Fruit fly (Drosophila melanogaster) whole organism: ENCODE results near the gene PMCA.
"Not testable (repeated sequence)": the region's sequence is repeated elsewhere in the genome, so short reads cannot be mapped to it uniquely, and the experiment has no call there.

Source experiments
- CG8478 ChIP-seq: fragments of >200 bp; optimal IDR thresholded peaks from 2 replicates; lab custom pipeline; 2018; ENCODE audit warnings: inconsistent platforms
- Dll ChIP-seq: fragments of >200 bp; optimal IDR thresholded peaks from 2 replicates; lab custom pipeline; 2017
- EcR ChIP-seq, 2 experiments: fragments of >200 bp; optimal IDR thresholded peaks; 2 replicates each; lab custom pipeline; 2017; ENCODE audit warnings: missing biosample characterization in 2 of 2, missing genetic modification characterization in 2 of 2, missing genetic modification reagents in 2 of 2
- pan ChIP-seq: fragments of >200 bp; optimal IDR thresholded peaks from 2 replicates; lab custom pipeline; 2017
- psq ChIP-seq: fragments of >200 bp; optimal IDR thresholded peaks from 2 replicates; lab custom pipeline; 2017
- usp ChIP-seq: fragments of >200 bp; optimal IDR thresholded peaks from 2 replicates; lab custom pipeline; 2017; ENCODE audit warnings: missing biosample characterization, missing genetic modification characterization, mixed read lengths

PMCA gene

DNA sequence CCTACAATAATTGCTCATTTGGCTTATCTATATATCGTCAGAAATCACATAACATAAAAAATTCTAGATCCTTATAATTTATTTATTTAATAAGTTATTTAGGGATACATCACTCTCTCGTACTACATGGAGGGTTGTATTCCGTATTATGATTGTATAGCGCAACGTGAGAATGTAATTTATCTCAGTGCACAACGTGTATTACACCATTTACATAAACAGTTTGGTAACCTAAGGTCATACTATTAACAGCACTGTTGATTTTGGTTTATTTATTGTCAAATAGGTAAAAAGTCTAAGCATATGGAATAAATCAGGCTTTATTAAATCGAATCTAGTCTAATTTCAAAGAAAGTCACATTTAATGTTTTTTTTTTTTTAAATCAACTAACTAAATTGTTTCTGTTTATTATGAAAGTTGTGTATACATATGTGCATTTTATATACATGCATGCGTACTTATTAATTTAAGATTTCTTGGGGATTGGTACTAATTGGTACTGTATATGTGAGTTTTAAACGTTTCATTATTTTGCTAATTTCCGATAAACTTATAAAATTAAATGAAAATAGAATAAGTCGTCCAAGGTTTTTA, 43.9 kb downstream of the PMCA start, which contains the start of gene Rnf11:
TSS of gene Rnf11 (plus strand) at position 252 of the 595 bp plus-strand sequence.
- no peak for TF ChIP-seq CG8478
- TF ChIP-seq pan (lab: Kevin White, UChicago): no peak
- TF ChIP-seq EcR (GFP tag; optimal IDR thresholded peaks at IDR 0.05; lab: Kevin White, UChicago): no peak
- TF ChIP-seq Dll (lab: Kevin White, UChicago): no peak
- no peak for TF ChIP-seq psq
- TF ChIP-seq usp (GFP tag; lab: Kevin White, UChicago): no peak

DNA sequence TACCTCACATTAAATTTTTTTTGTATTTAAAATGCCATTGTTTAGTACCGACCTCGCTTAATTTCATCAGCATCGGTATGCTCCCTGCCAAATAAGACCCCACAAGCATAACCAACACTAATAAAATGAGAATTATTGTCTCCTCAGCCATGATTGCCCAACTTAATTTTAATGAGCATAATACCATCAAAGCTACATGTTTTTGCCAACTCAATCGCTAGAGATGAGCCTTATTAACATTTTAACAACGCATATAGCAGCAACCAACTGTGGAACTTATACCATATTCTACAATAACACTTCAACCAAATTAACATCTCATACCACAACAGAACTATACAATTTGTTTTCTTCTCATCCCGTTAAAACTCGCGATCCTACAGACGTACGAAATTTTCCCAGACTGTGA, 45.0 kb downstream of the PMCA start, which contains the start of gene Zip102B:
TSS of gene Zip102B (minus strand) at position 392 of the 409 bp plus-strand sequence.
- TF ChIP-seq Dll (lab: Kevin White, UChicago) (no peak), EcR (GFP tag; optimal IDR thresholded peaks at IDR 0.05; lab: Kevin White, UChicago) (no peak), CG8478 (no peak), usp (GFP tag; lab: Kevin White, UChicago) (no peak), pan (lab: Kevin White, UChicago) (no peak), psq (no peak)

DNA sequence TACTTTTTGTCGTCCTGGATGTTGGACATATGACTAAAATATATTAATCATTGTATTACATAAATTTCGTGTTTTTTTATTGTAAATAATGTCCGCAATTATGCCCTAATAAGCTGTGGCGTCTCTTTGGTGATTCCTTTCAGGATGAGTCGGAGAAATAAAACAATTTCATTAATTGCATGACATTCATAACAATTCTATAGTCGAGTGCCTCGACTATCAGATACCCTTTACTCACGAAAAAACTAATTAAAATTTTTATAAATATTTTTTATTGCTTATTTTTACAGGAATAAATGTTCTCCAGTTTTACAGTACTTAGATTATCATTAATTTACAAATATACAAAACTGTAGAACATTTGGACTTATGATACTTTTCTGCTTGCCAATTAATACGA, 48.0 kb downstream of the PMCA start:
- no peak for TF ChIP-seq usp (GFP tag; lab: Kevin White, UChicago)
- TF ChIP-seq psq: no peak
- TF ChIP-seq EcR (GFP tag; optimal IDR thresholded peaks at IDR 0.05; lab: Kevin White, UChicago): no peak
- no peak for TF ChIP-seq Dll (lab: Kevin White, UChicago)
- TF ChIP-seq pan (lab: Kevin White, UChicago): no peak
- TF ChIP-seq CG8478: no peak

DNA sequence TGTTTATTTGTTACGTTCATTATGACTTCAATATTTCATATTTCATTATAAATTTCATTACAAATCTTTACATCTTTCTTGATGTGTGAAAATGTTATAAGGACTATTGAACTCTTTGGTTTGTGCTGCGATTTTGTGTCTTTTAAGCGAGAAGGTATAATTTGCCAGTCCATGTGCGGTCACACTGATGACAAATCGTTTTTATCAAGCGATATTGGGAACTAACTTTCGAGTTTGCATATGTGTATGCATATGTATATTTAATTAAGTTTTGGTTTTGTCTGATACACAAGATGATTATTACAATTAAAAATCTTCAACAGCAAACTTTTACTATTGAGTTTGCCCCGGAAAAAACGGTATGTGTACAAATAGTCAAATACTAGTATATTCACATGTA, 50.8 kb downstream of the PMCA start, which contains the start of gene Rad23:
TSS of gene Rad23 (plus strand) at position 163 of the 400 bp plus-strand sequence.
- TF ChIP-seq CG8478 (no peak), EcR (GFP tag; optimal IDR thresholded peaks at IDR 0.05; lab: Kevin White, UChicago) (no peak), pan (lab: Kevin White, UChicago) (no peak), Dll (lab: Kevin White, UChicago) (no peak), usp (GFP tag; lab: Kevin White, UChicago) (no peak), psq (no peak)

DNA sequence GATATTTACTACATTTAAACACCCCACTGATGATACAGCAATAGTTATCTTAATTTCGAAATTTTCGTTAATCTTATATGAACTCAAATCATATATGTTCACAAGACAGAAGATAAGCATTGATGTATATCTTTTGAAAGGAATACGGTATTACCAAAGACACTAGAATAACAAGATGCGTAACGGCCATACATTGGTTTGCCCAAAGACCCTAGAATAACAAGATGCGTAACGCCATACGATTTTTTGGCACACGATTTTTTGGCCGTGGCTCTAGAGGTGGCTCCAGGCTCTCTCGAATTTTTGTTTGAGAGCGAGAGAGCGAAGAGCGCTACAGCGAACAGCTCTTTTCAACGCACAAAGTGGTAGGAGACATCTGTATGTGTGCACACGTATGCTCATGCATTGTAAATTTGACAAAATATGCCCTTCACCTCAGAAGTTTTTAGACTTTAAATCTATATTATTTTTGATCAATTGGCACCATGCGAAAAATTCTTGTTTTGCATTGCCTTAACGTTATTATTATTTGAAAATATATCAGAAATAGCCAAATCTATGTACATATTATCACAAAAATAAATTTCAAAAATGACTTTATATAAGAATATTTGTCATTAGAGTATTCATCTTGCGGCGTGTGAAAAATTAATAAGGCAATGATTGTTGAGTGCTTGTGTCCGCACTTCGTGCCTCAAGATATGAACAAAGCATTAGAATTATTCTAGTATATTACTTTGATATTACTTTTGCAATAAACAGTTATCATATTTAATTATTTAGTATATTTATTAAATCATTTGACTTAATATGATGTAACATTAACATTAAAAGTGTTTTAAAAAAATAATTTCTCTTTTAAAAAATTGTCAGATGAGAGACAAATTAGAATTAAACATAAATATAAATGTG, 52.0 kb downstream of the PMCA start, which contains the start of gene Syt7:
TSS of gene Syt7 (minus strand) at position 51 of the 912 bp plus-strand sequence.
- not testable (repeated sequence) for TF ChIP-seq usp (GFP tag; lab: Kevin White, UChicago); EcR (GFP tag; optimal IDR thresholded peaks at IDR 0.05; lab: Kevin White, UChicago); psq

DNA sequence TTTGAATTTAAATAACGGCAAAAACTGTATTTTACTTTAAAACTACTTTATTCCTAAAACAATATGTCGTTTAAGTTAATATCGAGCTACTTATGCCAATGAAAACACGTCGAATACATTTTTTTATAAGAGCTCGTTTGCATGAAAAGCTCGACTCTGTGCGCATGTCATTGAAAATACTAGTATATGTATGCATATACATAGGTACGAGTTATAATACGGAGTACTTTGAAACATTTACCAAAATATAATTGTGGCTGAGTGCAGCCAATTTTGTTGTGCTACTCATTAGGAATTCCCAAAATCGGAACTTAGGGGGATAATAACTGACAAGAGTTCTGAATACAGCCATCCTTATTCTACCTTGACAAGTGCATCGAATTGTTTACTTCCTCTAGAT, 53.0 kb downstream of the PMCA start:
- no peak for TF ChIP-seq usp (GFP tag; lab: Kevin White, UChicago)
- TF ChIP-seq pan (lab: Kevin White, UChicago): no peak
- no peak for TF ChIP-seq psq
- no peak for TF ChIP-seq EcR (GFP tag; optimal IDR thresholded peaks at IDR 0.05; lab: Kevin White, UChicago)
- TF ChIP-seq Dll (lab: Kevin White, UChicago): no peak
- TF ChIP-seq CG8478: no peak

DNA sequence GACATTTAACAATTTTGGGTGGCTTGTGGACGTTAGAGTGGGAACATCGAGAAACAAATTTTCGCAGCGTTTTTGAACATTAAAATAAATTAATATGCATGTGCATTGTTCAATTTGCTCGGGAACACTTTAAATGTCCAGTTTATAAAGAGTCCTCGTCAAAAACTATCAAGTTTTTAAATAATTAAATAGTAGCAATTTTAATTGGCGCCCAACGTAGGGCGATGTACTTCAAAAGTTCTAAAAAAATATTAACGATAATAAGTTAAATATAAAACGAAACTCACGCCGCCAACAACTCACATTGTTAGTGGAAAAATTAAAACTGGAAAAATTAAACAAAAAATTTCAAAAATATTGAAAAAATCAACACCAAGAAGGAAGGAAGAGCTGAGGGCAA, 66.3 kb downstream of the PMCA start:
- TF ChIP-seq CG8478 (no peak), psq (no peak), Dll (lab: Kevin White, UChicago) (no peak), usp (GFP tag; lab: Kevin White, UChicago) (no peak), pan (lab: Kevin White, UChicago) (no peak), EcR (GFP tag; optimal IDR thresholded peaks at IDR 0.05; lab: Kevin White, UChicago) (no peak)
